Fruit fly (Drosophila melanogaster) whole organism, embryonic: Measurements from ENCODE around the gene CG9643.
A peak's percentile ranks its signal among the peaks of the same experiment; 100 is the strongest.

Experiments
- Abd-B ChIP-seq: fragments of 200-800 bp; sonication (Bioruptor generic); optimal IDR thresholded peaks from 2 replicates; lab custom pipeline; 2018; ENCODE audit warnings: missing biosample characterization, mild to moderate bottlenecking, missing genetic modification characterization, moderate library complexity
- Bdp1 ChIP-seq: fragments of 200-800 bp; sonication (Bioruptor generic); optimal IDR thresholded peaks from 3 replicates; lab custom pipeline; 2016; ENCODE audit warnings: missing biosample characterization, missing genetic modification characterization
- CG10321 ChIP-seq: fragments of 200-800 bp; sonication (Bioruptor generic); IDR thresholded peaks from 2 replicates; pipeline ENCODE4 v1.3.6; 2022; ENCODE audit warnings: missing biosample characterization, missing genetic modification characterization
- CG11093 ChIP-seq: fragments of 200-800 bp; sonication (Bioruptor generic); IDR thresholded peaks from 3 replicates; pipeline ENCODE4 v1.3.6; 2022; ENCODE audit warnings: missing biosample characterization, missing genetic modification characterization
- CG11504 ChIP-seq: fragments of 200-800 bp; sonication (Bioruptor generic); optimal IDR thresholded peaks from 3 replicates; lab custom pipeline; 2019; ENCODE audit warnings: missing biosample characterization, mild to moderate bottlenecking, missing genetic modification characterization, moderate library complexity
- CG11723 ChIP-seq: fragments of 200-800 bp; sonication (Bioruptor generic); optimal IDR thresholded peaks from 2 replicates; lab custom pipeline; 2017; ENCODE audit warnings: missing biosample characterization, mild to moderate bottlenecking, missing genetic modification characterization
- CG13296 ChIP-seq: fragments of 200-800 bp; sonication (Bioruptor generic); optimal IDR thresholded peaks from 3 replicates; lab custom pipeline; 2018; ENCODE audit warnings: missing biosample characterization, mild to moderate bottlenecking, missing genetic modification characterization
- CG13624 ChIP-seq: fragments of 200-800 bp; sonication (Bioruptor generic); optimal IDR thresholded peaks from 2 replicates; lab custom pipeline; 2016; ENCODE audit warnings: missing biosample characterization, missing genetic modification characterization
- CG16815 ChIP-seq: fragments of 200-800 bp; sonication (Bioruptor generic); optimal IDR thresholded peaks from 3 replicates; lab custom pipeline; 2017; ENCODE audit warnings: missing biosample characterization, mild to moderate bottlenecking, missing genetic modification characterization
- CG17186 ChIP-seq: fragments of 200-800 bp; sonication (Bioruptor generic); optimal IDR thresholded peaks from 3 replicates; lab custom pipeline; 2017; ENCODE audit warnings: missing biosample characterization, missing genetic modification reagents, missing genetic modification characterization
- CG18619 ChIP-seq: fragments of 200-800 bp; sonication (Bioruptor generic); optimal IDR thresholded peaks from 3 replicates; lab custom pipeline; 2017; ENCODE audit warnings: missing biosample characterization, mild to moderate bottlenecking, missing genetic modification characterization
- CG2129 ChIP-seq: fragments of 200-800 bp; sonication (Bioruptor generic); IDR thresholded peaks from 2 replicates; pipeline ENCODE4 v1.3.6; 2022; ENCODE audit warnings: missing biosample characterization, missing genetic modification characterization; ENCODE audit not compliant: partially characterized antibody
- CG2712 ChIP-seq: fragments of 200-800 bp; optimal IDR thresholded peaks from 3 replicates; lab custom pipeline; 2019; ENCODE audit warnings: missing biosample characterization, mild to moderate bottlenecking, missing genetic modification characterization, moderate library complexity
- CG4360 ChIP-seq: fragments of 200-800 bp; sonication (Bioruptor generic); IDR thresholded peaks from 2 replicates; pipeline ENCODE4 v1.3.6; 2022; ENCODE audit warnings: missing biosample characterization, missing genetic modification characterization
- CG43689 ChIP-seq: fragments of 200-800 bp; sonication (Bioruptor generic); IDR thresholded peaks from 2 replicates; pipeline ENCODE4 v1.3.6; 2022; ENCODE audit warnings: missing biosample characterization, missing genetic modification characterization
- CG4707 ChIP-seq: fragments of 200-800 bp; sonication (Bioruptor generic); optimal IDR thresholded peaks from 2 replicates; lab custom pipeline; 2018; ENCODE audit warnings: missing biosample characterization, mild to moderate bottlenecking, missing genetic modification characterization, moderate library complexity
- CG6272 ChIP-seq: fragments of 200-800 bp; sonication (Bioruptor generic); IDR thresholded peaks from 2 replicates; pipeline ENCODE4 v1.3.6; 2022; ENCODE audit warnings: missing biosample characterization, missing genetic modification characterization
- CG6689 ChIP-seq: fragments of 200-800 bp; sonication (Bioruptor generic); IDR thresholded peaks from 2 replicates; pipeline ENCODE4 v1.3.6; 2022; ENCODE audit warnings: missing biosample characterization, missing genetic modification characterization
- CG7271 ChIP-seq: fragments of 200-800 bp; sonication (Bioruptor generic); optimal IDR thresholded peaks from 2 replicates; lab custom pipeline; 2018; ENCODE audit warnings: missing biosample characterization, mild to moderate bottlenecking, missing genetic modification characterization, moderate library complexity
- CG7928 ChIP-seq: fragments of 200-800 bp; sonication (Bioruptor generic); optimal IDR thresholded peaks from 2 replicates; lab custom pipeline; 2017; ENCODE audit warnings: missing biosample characterization, mild to moderate bottlenecking, missing genetic modification characterization
- CG8765 ChIP-seq: fragments of 200-800 bp; sonication (Bioruptor generic); IDR thresholded peaks from 2 replicates; pipeline ENCODE4 v1.3.6; 2022; ENCODE audit warnings: missing biosample characterization, missing genetic modification characterization
- CG9609 ChIP-seq: fragments of 200-800 bp; sonication (Bioruptor generic); optimal IDR thresholded peaks from 3 replicates; lab custom pipeline; 2016; ENCODE audit warnings: missing biosample characterization, missing genetic modification characterization
- Camta ChIP-seq: fragments of 200-800 bp; sonication (Bioruptor generic); optimal IDR thresholded peaks from 2 replicates; lab custom pipeline; 2016; ENCODE audit warnings: missing biosample characterization, missing genetic modification characterization
- Eip74EF ChIP-seq, 2 experiments: fragments of 200-800 bp in 1 of 2; fragments of >200 bp in 1 of 2; sonication (Bioruptor generic) in 1 of 2; optimal IDR thresholded peaks; 2 replicates each; lab custom pipeline; 2017 to 2019; ENCODE audit warnings: missing biosample characterization in 2 of 2, missing genetic modification characterization in 2 of 2, mild to moderate bottlenecking in 1 of 2, moderate library complexity in 1 of 2
- Gsc ChIP-seq: fragments of 200-800 bp; sonication (Bioruptor generic); IDR thresholded peaks from 2 replicates; pipeline ENCODE4 v1.3.6; 2022; ENCODE audit warnings: missing biosample characterization, missing genetic modification characterization
- H2.0 ChIP-seq: fragments of 200-800 bp; sonication (Bioruptor generic); IDR thresholded peaks from 2 replicates; pipeline ENCODE4 v1.3.6; 2022; ENCODE audit warnings: missing biosample characterization, missing genetic modification characterization
- Hey ChIP-seq: fragments of 200-800 bp; sonication (Bioruptor generic); optimal IDR thresholded peaks from 3 replicates; lab custom pipeline; 2018; ENCODE audit warnings: missing biosample characterization, mild to moderate bottlenecking, missing genetic modification characterization
- Kr ChIP-seq: fragments of 200-800 bp; sonication (Bioruptor generic); optimal IDR thresholded peaks from 2 replicates; lab custom pipeline; 2017; ENCODE audit warnings: missing biosample characterization, mild to moderate bottlenecking, missing genetic modification characterization
- Oaz ChIP-seq: fragments of 200-800 bp; sonication (Bioruptor generic); IDR thresholded peaks from 2 replicates; pipeline ENCODE4 v1.3.6; 2022; ENCODE audit warnings: missing biosample characterization, missing genetic modification characterization
- Ptx1 ChIP-seq: fragments of 200-800 bp; sonication (Bioruptor generic); IDR thresholded peaks from 2 replicates; pipeline ENCODE4 v1.3.6; 2022; ENCODE audit warnings: missing biosample characterization, missing genetic modification characterization
- Sry-δ ChIP-seq: fragments of 200-800 bp; sonication (Bioruptor generic); optimal IDR thresholded peaks from 2 replicates; lab custom pipeline; 2016; ENCODE audit warnings: missing biosample characterization, missing genetic modification characterization
- crp ChIP-seq, 2 experiments: fragments of 200-800 bp; sonication (Bioruptor generic); optimal IDR thresholded peaks; 2 replicates in 1 of 2; 3 replicates in 1 of 2; lab custom pipeline; 2017; ENCODE audit warnings: missing biosample characterization in 2 of 2, missing genetic modification characterization in 2 of 2, mild to moderate bottlenecking in 1 of 2, moderate library complexity in 1 of 2
- dimm ChIP-seq: fragments of 200-800 bp; sonication (Bioruptor generic); IDR thresholded peaks from 2 replicates; pipeline ENCODE4 v1.3.6; 2022; ENCODE audit warnings: missing biosample characterization, missing genetic modification characterization
- eve ChIP-seq, 2 experiments: fragments of >200 bp; optimal IDR thresholded peaks; 2 replicates each; lab custom pipeline; 2017; ENCODE audit warnings: missing biosample characterization in 2 of 2, missing genetic modification characterization in 2 of 2
- exex ChIP-seq: fragments of 200-800 bp; sonication (Bioruptor generic); optimal IDR thresholded peaks from 4 replicates; lab custom pipeline; 2018; ENCODE audit warnings: missing biosample characterization, mild to moderate bottlenecking, missing genetic modification characterization, moderate library complexity
- fru ChIP-seq: fragments of >200 bp; optimal IDR thresholded peaks from 2 replicates; lab custom pipeline; 2017
- fu2 ChIP-seq: fragments of 200-800 bp; sonication (Bioruptor generic); optimal IDR thresholded peaks from 2 replicates; lab custom pipeline; 2016; ENCODE audit warnings: missing biosample characterization, missing genetic modification characterization
- hkb ChIP-seq, 2 experiments: fragments of 200-800 bp in 1 of 2; fragments of >200 bp in 1 of 2; sonication (Bioruptor generic) in 1 of 2; IDR thresholded peaks in 1 of 2; optimal IDR thresholded peaks in 1 of 2; 2 replicates each; pipeline versions ENCODE4 v1.3.6 to Lab custom; 2017 to 2022; ENCODE audit warnings: missing biosample characterization in 1 of 2, missing genetic modification characterization in 1 of 2
- hth ChIP-seq: fragments of >200 bp; optimal IDR thresholded peaks from 2 replicates; lab custom pipeline; 2017; ENCODE audit warnings: inconsistent platforms
- ind ChIP-seq: fragments of 200-800 bp; sonication (Bioruptor generic); optimal IDR thresholded peaks from 3 replicates; lab custom pipeline; 2016; ENCODE audit warnings: missing biosample characterization, missing genetic modification characterization
- kni ChIP-seq: fragments of 200-800 bp; sonication (Bioruptor generic); optimal IDR thresholded peaks from 3 replicates; lab custom pipeline; 2017; ENCODE audit warnings: mild to moderate bottlenecking, missing biosample characterization, missing genetic modification reagents, missing genetic modification characterization
- lov ChIP-seq, 2 experiments: fragments of 200-800 bp in 1 of 2; fragments of >200 bp in 1 of 2; sonication (Bioruptor generic) in 1 of 2; IDR thresholded peaks in 1 of 2; optimal IDR thresholded peaks in 1 of 2; 2 replicates in 1 of 2; 3 replicates in 1 of 2; pipeline versions ENCODE4 v1.3.6 to Lab custom; 2017 to 2022; ENCODE audit warnings: missing biosample characterization in 1 of 2, missing genetic modification characterization in 1 of 2
- mam ChIP-seq: fragments of 200-800 bp; sonication (Bioruptor generic); optimal IDR thresholded peaks from 3 replicates; lab custom pipeline; 2016; ENCODE audit warnings: missing biosample characterization, missing genetic modification characterization
- mirr ChIP-seq: fragments of 200-800 bp; sonication (Bioruptor generic); optimal IDR thresholded peaks from 3 replicates; lab custom pipeline; 2018; ENCODE audit warnings: missing biosample characterization, mild to moderate bottlenecking, missing genetic modification characterization
- nerfin-2 ChIP-seq: fragments of 200-800 bp; sonication (Bioruptor generic); IDR thresholded peaks from 2 replicates; pipeline ENCODE4 v1.3.6; 2022; ENCODE audit warnings: missing biosample characterization, missing genetic modification characterization; ENCODE audit not compliant: partially characterized antibody
- nmo ChIP-seq: fragments of 200-800 bp; sonication (Bioruptor generic); optimal IDR thresholded peaks from 2 replicates; lab custom pipeline; 2018; ENCODE audit warnings: missing biosample characterization, mild to moderate bottlenecking, missing genetic modification characterization, moderate library complexity
- repo ChIP-seq: fragments of 200-800 bp; sonication (Bioruptor generic); optimal IDR thresholded peaks from 2 replicates; lab custom pipeline; 2016; ENCODE audit warnings: missing biosample characterization, missing genetic modification characterization
- ro ChIP-seq: fragments of 200-800 bp; sonication (Bioruptor generic); IDR thresholded peaks from 2 replicates; pipeline ENCODE4 v1.3.6; 2022; ENCODE audit warnings: missing biosample characterization, missing genetic modification characterization
- so ChIP-seq: fragments of 200-800 bp; sonication (Bioruptor generic); IDR thresholded peaks from 3 replicates; pipeline ENCODE4 v1.3.6; 2022; ENCODE audit warnings: missing biosample characterization, missing genetic modification characterization
- tup ChIP-seq: fragments of 200-800 bp; sonication (Bioruptor generic); optimal IDR thresholded peaks from 2 replicates; lab custom pipeline; 2016; ENCODE audit warnings: missing biosample characterization, mild to moderate bottlenecking, missing genetic modification characterization, moderate library complexity
- unpg ChIP-seq: fragments of 200-800 bp; sonication (Bioruptor generic); optimal IDR thresholded peaks from 3 replicates; lab custom pipeline; 2018; ENCODE audit warnings: missing biosample characterization, mild to moderate bottlenecking, missing genetic modification characterization, moderate library complexity

The CG9643 gene

dm6 chr2L:2999113-2999512 is 20.0 kb upstream of the CG9643 start, which contains the start of gene Ccdc85 (continued):
- TF ChIP-seq CG2129 (GFP tag; lab: Robert Waterston, UW), result peak; percentile 57
- TF ChIP-seq CG6272, result no peak
- TF ChIP-seq CG16815 (GFP tag; lab: Kevin White, UChicago), result no peak
- TF ChIP-seq lov (optimal IDR thresholded peaks at IDR 0.05; lab: Kevin White, UChicago), result no peak
- TF ChIP-seq lov (GFP tag; IDR thresholded peaks at IDR 0.05; lab: Robert Waterston, UW), result 0 out of 3 replicates have a peak, but pooled peaks have one; percentile 26
- no peak for TF ChIP-seq CG8765
- peak; percentile 51 for TF ChIP-seq CG2712 (tag; lab: Kevin White, UChicago)
- no peak for TF ChIP-seq eve (GFP tag; optimal IDR thresholded peaks at IDR 0.05; lab: Kevin White, UChicago)
- TF ChIP-seq CG17186 (GFP tag; lab: Kevin White, UChicago), result peak; percentile 43
- TF ChIP-seq Kr, result no peak
- TF ChIP-seq Ptx1 (GFP tag; lab: Robert Waterston, UW), result no peak
- no peak for TF ChIP-seq ind
- no peak for TF ChIP-seq CG9609 (GFP tag; lab: Kevin White, UChicago)
- no peak for TF ChIP-seq kni
- TF ChIP-seq ro (GFP tag; lab: Robert Waterston, UW), result no peak
- TF ChIP-seq Oaz (GFP tag; lab: Robert Waterston, UW), result 0 out of 2 replicates have a peak, but pooled peaks have one; percentile 5
- TF ChIP-seq fu2, result no peak
- no peak for TF ChIP-seq dimm (GFP tag; lab: Robert Waterston, UW)
- TF ChIP-seq so (GFP tag; lab: Robert Waterston, UW), result no peak
- TF ChIP-seq Bdp1, result no peak
- no peak for TF ChIP-seq Hey (tag; lab: Kevin White, UChicago)
- no peak for TF ChIP-seq crp (GFP tag; optimal IDR thresholded peaks at IDR 0.05; lab: Kevin White, UChicago)
- no peak for TF ChIP-seq tup
- TF ChIP-seq CG10321 (GFP tag; lab: Robert Waterston, UW), result no peak
- peak; percentile 2 for TF ChIP-seq CG13296 (GFP tag; lab: Kevin White, UChicago)
- no peak for TF ChIP-seq fru (lab: Kevin White, UChicago)
- TF ChIP-seq CG7271 (tag; lab: Kevin White, UChicago), result no peak
- TF ChIP-seq repo (GFP tag; lab: Kevin White, UChicago), result no peak
- TF ChIP-seq CG6689 (GFP tag; lab: Robert Waterston, UW), result no peak
- TF ChIP-seq CG13624 (GFP tag; lab: Kevin White, UChicago), result peak; percentile 55
- no peak for TF ChIP-seq Abd-B (GFP tag; lab: Kevin White, UChicago)
- TF ChIP-seq H2.0 (GFP tag; lab: Robert Waterston, UW), result no peak
- no peak for TF ChIP-seq CG4707 (GFP tag; lab: Kevin White, UChicago)
- TF ChIP-seq Eip74EF (GFP tag; optimal IDR thresholded peaks at IDR 0.05; lab: Kevin White, UChicago), result no peak
- TF ChIP-seq nerfin-2 (GFP tag; lab: Robert Waterston, UW), result peak; percentile 99
- TF ChIP-seq CG11093, result no peak
- TF ChIP-seq mam (GFP tag; lab: Kevin White, UChicago), result no peak
- TF ChIP-seq mirr (GFP tag; lab: Kevin White, UChicago), result no peak
- no peak for TF ChIP-seq hkb (optimal IDR thresholded peaks at IDR 0.05; lab: Kevin White, UChicago)
- TF ChIP-seq hkb (GFP tag; IDR thresholded peaks at IDR 0.05; lab: Robert Waterston, UW), result 0 out of 2 replicates have a peak, but pooled peaks have one; percentile 7
- no peak for TF ChIP-seq CG4360 (GFP tag; lab: Robert Waterston, UW)
- no peak for TF ChIP-seq hth (lab: Kevin White, UChicago)
- TF ChIP-seq Gsc (GFP tag; lab: Robert Waterston, UW), result no peak
- TF ChIP-seq nmo (GFP tag; lab: Kevin White, UChicago), result peak; percentile 15
- no peak for TF ChIP-seq CG7928
- no peak for TF ChIP-seq CG43689 (GFP tag; lab: Robert Waterston, UW)
- TF ChIP-seq CG11723 (GFP tag; lab: Kevin White, UChicago), result no peak
- no peak for TF ChIP-seq Camta (GFP tag; lab: Kevin White, UChicago)
- TF ChIP-seq Sry-δ, result peak; percentile 95
- no peak for TF ChIP-seq CG18619 (GFP tag; lab: Kevin White, UChicago)
- TF ChIP-seq exex, result no peak
- TF ChIP-seq CG11504, result no peak
- peak; percentile 25 for TF ChIP-seq unpg (GFP tag; lab: Kevin White, UChicago)
